Fruit fly (Drosophila melanogaster) whole organism, embryonic: Measurements from ENCODE around the gene Chd1.

Experiments
- Awh ChIP-seq: fragments of 200-800 bp; sonication (Bioruptor generic); IDR thresholded peaks from 2 replicates; pipeline ENCODE4, ENCODE4 v1.3.6; 2022; ENCODE audit warnings: missing biosample characterization, missing genetic modification characterization
- B-H1 ChIP-seq: fragments of 200-800 bp; sonication (Bioruptor generic); IDR thresholded peaks from 3 replicates; pipeline ENCODE4 v1.3.6; 2022; ENCODE audit warnings: missing biosample characterization, missing genetic modification characterization
- B-H2 ChIP-seq: fragments of 200-800 bp; sonication (Bioruptor generic); optimal IDR thresholded peaks from 2 replicates; lab custom pipeline; 2018; ENCODE audit warnings: missing biosample characterization, mild to moderate bottlenecking, missing genetic modification characterization
- Blimp-1 ChIP-seq: fragments of 200-800 bp; sonication (Bioruptor generic); optimal IDR thresholded peaks from 3 replicates; lab custom pipeline; 2018; ENCODE audit warnings: missing biosample characterization, missing genetic modification characterization, mild to moderate bottlenecking, moderate library complexity, missing genetic modification reagents
- CG11247 ChIP-seq: fragments of 200-800 bp; sonication (Bioruptor generic); IDR thresholded peaks from 2 replicates; pipeline ENCODE4 v1.3.6; 2022; ENCODE audit warnings: missing biosample characterization, missing genetic modification characterization
- CG11504 ChIP-seq: fragments of 200-800 bp; sonication (Bioruptor generic); optimal IDR thresholded peaks from 3 replicates; lab custom pipeline; 2019; ENCODE audit warnings: missing biosample characterization, mild to moderate bottlenecking, missing genetic modification characterization, moderate library complexity
- CG12219 ChIP-seq: fragments of 200-800 bp; sonication (Bioruptor generic); optimal IDR thresholded peaks from 3 replicates; lab custom pipeline; 2018; ENCODE audit warnings: missing biosample characterization, mild to moderate bottlenecking, missing genetic modification characterization
- CG1233 ChIP-seq: fragments of 200-800 bp; sonication (Bioruptor generic); optimal IDR thresholded peaks from 4 replicates; lab custom pipeline; 2018; ENCODE audit warnings: missing biosample characterization, mild to moderate bottlenecking, missing genetic modification characterization
- CG12769 ChIP-seq: fragments of 200-800 bp; sonication (Bioruptor generic); optimal IDR thresholded peaks from 2 replicates; lab custom pipeline; 2019; ENCODE audit warnings: missing biosample characterization, mild to moderate bottlenecking, missing genetic modification characterization, moderate library complexity
- CG13123 ChIP-seq: fragments of 200-800 bp; sonication (Bioruptor generic); optimal IDR thresholded peaks from 2 replicates; lab custom pipeline; 2016; ENCODE audit warnings: missing biosample characterization, missing genetic modification characterization
- CG13296 ChIP-seq: fragments of 200-800 bp; sonication (Bioruptor generic); optimal IDR thresholded peaks from 3 replicates; lab custom pipeline; 2018; ENCODE audit warnings: missing biosample characterization, mild to moderate bottlenecking, missing genetic modification characterization
- CG13775 ChIP-seq: fragments of 200-800 bp; sonication (Bioruptor generic); optimal IDR thresholded peaks from 3 replicates; lab custom pipeline; 2017; ENCODE audit warnings: missing biosample characterization, mild to moderate bottlenecking, missing genetic modification characterization
- CG14710 ChIP-seq: fragments of 200-800 bp; sonication (Bioruptor generic); optimal IDR thresholded peaks from 3 replicates; lab custom pipeline; 2019; ENCODE audit warnings: missing biosample characterization, mild to moderate bottlenecking, missing genetic modification characterization, moderate library complexity
- CG1647 ChIP-seq: fragments of 200-800 bp; sonication (Bioruptor generic); optimal IDR thresholded peaks from 3 replicates; lab custom pipeline; 2016; ENCODE audit warnings: missing biosample characterization, missing genetic modification characterization
- CG32767 ChIP-seq: fragments of 200-800 bp; sonication (Bioruptor generic); IDR thresholded peaks from 2 replicates; pipeline ENCODE4 v1.3.6; 2022; ENCODE audit warnings: missing biosample characterization, missing genetic modification characterization
- CG32772 ChIP-seq: fragments of 200-800 bp; sonication (Bioruptor generic); IDR thresholded peaks from 2 replicates; pipeline ENCODE4 v1.3.6; 2022; ENCODE audit warnings: missing biosample characterization, missing genetic modification characterization
- CG42726 ChIP-seq: fragments of 200-800 bp; sonication (Bioruptor generic); IDR thresholded peaks from 2 replicates; pipeline ENCODE4 v1.3.6; 2022; ENCODE audit warnings: missing biosample characterization, missing genetic modification characterization; ENCODE audit not compliant: partially characterized antibody
- CG4360 ChIP-seq: fragments of 200-800 bp; sonication (Bioruptor generic); IDR thresholded peaks from 2 replicates; pipeline ENCODE4 v1.3.6; 2022; ENCODE audit warnings: missing biosample characterization, missing genetic modification characterization
- CG4707 ChIP-seq: fragments of 200-800 bp; sonication (Bioruptor generic); optimal IDR thresholded peaks from 2 replicates; lab custom pipeline; 2018; ENCODE audit warnings: missing biosample characterization, mild to moderate bottlenecking, missing genetic modification characterization, moderate library complexity
- CG4820 ChIP-seq: fragments of 200-800 bp; sonication (Bioruptor generic); optimal IDR thresholded peaks from 3 replicates; lab custom pipeline; 2016; ENCODE audit warnings: missing biosample characterization, missing genetic modification characterization
- CG5245 ChIP-seq: fragments of 200-800 bp; sonication (Bioruptor generic); optimal IDR thresholded peaks from 3 replicates; lab custom pipeline; 2016; ENCODE audit warnings: missing biosample characterization, missing genetic modification characterization
- CG7271 ChIP-seq: fragments of 200-800 bp; sonication (Bioruptor generic); optimal IDR thresholded peaks from 2 replicates; lab custom pipeline; 2018; ENCODE audit warnings: missing biosample characterization, mild to moderate bottlenecking, missing genetic modification characterization, moderate library complexity
- CG7928 ChIP-seq: fragments of 200-800 bp; sonication (Bioruptor generic); optimal IDR thresholded peaks from 2 replicates; lab custom pipeline; 2017; ENCODE audit warnings: missing biosample characterization, mild to moderate bottlenecking, missing genetic modification characterization
- CHES-1-like ChIP-seq: fragments of 200-800 bp; sonication (Bioruptor generic); optimal IDR thresholded peaks from 2 replicates; lab custom pipeline; 2016; ENCODE audit warnings: missing biosample characterization, missing genetic modification characterization
- CkIIα-i1 ChIP-seq: fragments of 200-800 bp; sonication (Bioruptor generic); IDR thresholded peaks from 2 replicates; pipeline ENCODE4 v1.3.6; 2022; ENCODE audit warnings: missing biosample characterization, missing genetic modification characterization
- Dek ChIP-seq: fragments of 200-800 bp; sonication (Bioruptor generic); optimal IDR thresholded peaks from 3 replicates; lab custom pipeline; 2019; ENCODE audit warnings: missing biosample characterization, mild to moderate bottlenecking, missing genetic modification characterization, moderate library complexity
- Elba2 ChIP-seq: fragments of 200-800 bp; sonication (Bioruptor generic); optimal IDR thresholded peaks from 3 replicates; lab custom pipeline; 2016; ENCODE audit warnings: missing biosample characterization, missing genetic modification characterization
- Ets65A ChIP-seq: fragments of 200-800 bp; sonication (Bioruptor generic); peaks from one replicate; lab custom pipeline; 2016; ENCODE audit warnings: missing biosample characterization, missing genetic modification characterization
- Gsc ChIP-seq: fragments of 200-800 bp; sonication (Bioruptor generic); IDR thresholded peaks from 2 replicates; pipeline ENCODE4 v1.3.6; 2022; ENCODE audit warnings: missing biosample characterization, missing genetic modification characterization
- HLH3B ChIP-seq: fragments of 200-800 bp; sonication (Bioruptor generic); IDR thresholded peaks from 2 replicates; pipeline ENCODE4 v1.3.6; 2022; ENCODE audit warnings: missing biosample characterization, missing genetic modification characterization
- Hr78 ChIP-seq, 2 experiments: fragments of 200-800 bp in 1 of 2; fragments of >200 bp in 1 of 2; sonication (Bioruptor generic) in 1 of 2; optimal IDR thresholded peaks; 2 replicates each; lab custom pipeline; 2017 to 2019; ENCODE audit warnings: missing biosample characterization in 2 of 2, missing genetic modification characterization in 2 of 2, mild to moderate bottlenecking in 1 of 2, moderate library complexity in 1 of 2
- MBD-R2 ChIP-seq: fragments of 200-800 bp; sonication (Bioruptor generic); IDR thresholded peaks from 2 replicates; pipeline ENCODE4 v1.3.6; 2022; ENCODE audit warnings: missing biosample characterization, missing genetic modification characterization
- NC2β ChIP-seq: fragments of 200-800 bp; sonication (Bioruptor generic); optimal IDR thresholded peaks from 2 replicates; lab custom pipeline; 2016; ENCODE audit warnings: missing biosample characterization, missing genetic modification characterization
- NFAT ChIP-seq: fragments of 200-800 bp; sonication (Bioruptor generic); IDR thresholded peaks from 2 replicates; pipeline ENCODE4 v1.3.6; 2022; ENCODE audit warnings: missing biosample characterization, missing genetic modification characterization
- Rfx ChIP-seq: fragments of 200-800 bp; sonication (Bioruptor generic); IDR thresholded peaks from 2 replicates; pipeline ENCODE4 v1.3.6; 2022; ENCODE audit warnings: missing biosample characterization, missing genetic modification characterization
- cad ChIP-seq: fragments of >200 bp; optimal IDR thresholded peaks from 2 replicates; lab custom pipeline; 2017; ENCODE audit warnings: missing biosample characterization, missing genetic modification characterization
- dimm ChIP-seq: fragments of 200-800 bp; sonication (Bioruptor generic); IDR thresholded peaks from 2 replicates; pipeline ENCODE4 v1.3.6; 2022; ENCODE audit warnings: missing biosample characterization, missing genetic modification characterization
- fd64A ChIP-seq: fragments of 200-800 bp; sonication (Bioruptor generic); optimal IDR thresholded peaks from 3 replicates; lab custom pipeline; 2018; ENCODE audit warnings: missing biosample characterization, mild to moderate bottlenecking, missing genetic modification characterization
- ind ChIP-seq: fragments of 200-800 bp; sonication (Bioruptor generic); optimal IDR thresholded peaks from 3 replicates; lab custom pipeline; 2016; ENCODE audit warnings: missing biosample characterization, missing genetic modification characterization
- ken ChIP-seq: fragments of 200-800 bp; sonication (Bioruptor generic); IDR thresholded peaks from 3 replicates; pipeline ENCODE4 v1.3.6; 2022; ENCODE audit warnings: missing biosample characterization, missing genetic modification characterization
- klu ChIP-seq: fragments of 200-800 bp; sonication (Bioruptor generic); IDR thresholded peaks from 2 replicates; pipeline ENCODE4 v1.3.6; 2022; ENCODE audit warnings: missing biosample characterization, missing genetic modification characterization
- rib ChIP-seq: fragments of 200-800 bp; sonication (Bioruptor generic); IDR thresholded peaks from 2 replicates; pipeline ENCODE4 v1.3.6; 2022; ENCODE audit warnings: missing biosample characterization, missing genetic modification characterization
- ro ChIP-seq: fragments of 200-800 bp; sonication (Bioruptor generic); IDR thresholded peaks from 2 replicates; pipeline ENCODE4 v1.3.6; 2022; ENCODE audit warnings: missing biosample characterization, missing genetic modification characterization
- sisA ChIP-seq: fragments of 200-800 bp; sonication (Bioruptor generic); IDR thresholded peaks from 2 replicates; pipeline ENCODE4 v1.3.6; 2022; ENCODE audit warnings: missing biosample characterization, missing genetic modification characterization
- sug ChIP-seq: fragments of 200-800 bp; optimal IDR thresholded peaks from 2 replicates; lab custom pipeline; 2019; ENCODE audit warnings: missing biosample characterization, mild to moderate bottlenecking, missing genetic modification characterization, moderate library complexity
- tna ChIP-seq: fragments of 200-800 bp; sonication (Bioruptor generic); IDR thresholded peaks from 2 replicates; pipeline ENCODE4 v1.3.6; 2022; ENCODE audit warnings: missing biosample characterization, missing genetic modification characterization; ENCODE audit not compliant: partially characterized antibody
- twi ChIP-seq: fragments of 200-800 bp; optimal IDR thresholded peaks from 2 replicates; lab custom pipeline; 2019; ENCODE audit warnings: missing biosample characterization, mild to moderate bottlenecking, missing genetic modification characterization, moderate library complexity
- vnd ChIP-seq: fragments of 200-800 bp; sonication (Bioruptor generic); IDR thresholded peaks from 3 replicates; pipeline ENCODE4 v1.3.6; 2022; ENCODE audit warnings: missing biosample characterization, missing genetic modification characterization; ENCODE audit not compliant: partially characterized antibody
- vvl ChIP-seq: fragments of 200-800 bp; sonication (Bioruptor generic); IDR thresholded peaks from 2 replicates; pipeline ENCODE4 v1.3.6; 2022; ENCODE audit warnings: missing biosample characterization, missing genetic modification characterization
- zf30C ChIP-seq: fragments of 200-800 bp; sonication (Bioruptor generic); optimal IDR thresholded peaks from 3 replicates; lab custom pipeline; 2018; ENCODE audit warnings: missing biosample characterization, mild to moderate bottlenecking, missing genetic modification characterization
- zfh2 ChIP-seq: fragments of 200-800 bp; sonication (Bioruptor generic); optimal IDR thresholded peaks from 2 replicates; lab custom pipeline; 2016; ENCODE audit warnings: missing biosample characterization, missing genetic modification characterization

The Chd1 gene

DNA sequence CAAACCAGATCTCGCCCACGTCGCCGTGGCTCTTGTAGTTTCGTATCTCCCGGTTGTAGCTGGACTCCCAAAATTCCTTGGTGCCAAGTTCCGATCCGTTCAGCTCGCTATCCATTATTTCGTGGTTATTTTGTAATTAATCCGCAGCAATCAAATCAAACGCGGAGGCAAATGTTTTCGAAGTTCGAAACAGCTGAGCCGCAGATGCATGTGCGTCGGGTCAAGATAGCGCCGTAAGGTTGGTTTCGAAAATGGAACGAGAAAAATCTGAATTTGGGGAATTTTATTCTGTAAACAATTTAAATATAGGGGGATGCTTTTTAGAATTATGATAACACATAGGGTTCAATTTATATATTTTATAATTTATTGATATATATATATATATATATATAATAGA, 8.4 kb downstream of the Chd1 start, which contains the start of gene CG9643 (continued):
- TF ChIP-seq Ets65A (GFP tag; lab: Kevin White, UChicago) (no peak), sug (peak; percentile 17), CkIIα-i1 (no peak), MBD-R2 (GFP tag; lab: Robert Waterston, UW) (peak; percentile 92), CG1647 (no peak), fd64A (no peak)

DNA sequence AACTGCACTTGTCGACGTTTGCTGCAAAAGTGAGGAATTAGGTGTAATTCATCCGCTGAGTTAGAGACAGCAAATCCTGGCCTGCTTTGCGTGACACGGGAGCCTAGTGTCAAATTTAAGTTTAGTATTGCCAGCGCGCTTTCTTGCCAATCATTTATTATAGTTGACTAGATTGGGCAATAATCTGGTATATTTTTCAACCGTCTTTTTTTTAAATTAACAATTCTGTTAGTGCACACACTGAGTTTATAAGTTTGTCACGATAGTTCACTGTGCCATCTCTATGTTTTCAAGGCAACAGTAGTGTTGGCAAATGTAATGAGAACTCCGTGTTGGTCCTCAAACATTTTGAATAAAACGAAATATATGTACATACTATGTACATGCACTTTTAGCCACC, 10.7 kb downstream of the Chd1 start, which contains the start of the genes CG9641 and CG3165:
Gene CG9641, minus strand, starts transcription at position 34 of the 400 bp plus-strand sequence.
Gene CG3165, plus strand, starts transcription at position 294 of the 400 bp plus-strand sequence.
- TF ChIP-seq CG11504 (tag; lab: Kevin White, UChicago) (no peak), Rfx (GFP tag; lab: Robert Waterston, UW) (peak; percentile 84), tna (GFP tag; lab: Robert Waterston, UW) (peak; percentile 90), CG4820 (GFP tag; lab: Kevin White, UChicago) (peak; percentile 90), CG42726 (GFP tag; lab: Robert Waterston, UW) (no peak; the same call in 1 of the 2 replicates), Blimp-1 (GFP tag; lab: Kevin White, UChicago) (no peak), Dek (tag; lab: Kevin White, UChicago) (peak; percentile 64), ro (GFP tag; lab: Robert Waterston, UW) (no peak), CG7271 (tag; lab: Kevin White, UChicago) (peak; percentile 37), CG13775 (GFP tag; lab: Kevin White, UChicago) (peak; percentile 86), CG5245 (GFP tag; lab: Kevin White, UChicago) (peak; percentile 87), CG4360 (GFP tag; lab: Robert Waterston, UW) (no peak; the same call in 1 of the 2 replicates), B-H1 (GFP tag; lab: Robert Waterston, UW) (peak; percentile 62), sisA (peak; percentile 81), CG14710 (tag; lab: Kevin White, UChicago) (peak; percentile 96), Awh (GFP tag; lab: Robert Waterston, UW) (peak; percentile 64; the same call in 1 of the 2 replicates), vvl (GFP tag; lab: Robert Waterston, UW) (peak; percentile 81), NFAT (peak; percentile 78), cad (no peak), Elba2 (GFP tag; lab: Kevin White, UChicago) (peak; percentile 55), B-H2 (GFP tag; lab: Kevin White, UChicago) (peak; percentile 91), CG1233 (GFP tag; lab: Kevin White, UChicago) (peak; percentile 65), dimm (GFP tag; lab: Robert Waterston, UW) (no peak), Gsc (no peak), zf30C (GFP tag; lab: Kevin White, UChicago) (no peak), klu (peak; percentile 76; the same call in 1 of the 2 replicates), CG12769 (tag; lab: Kevin White, UChicago) (no peak), CG4707 (GFP tag; lab: Kevin White, UChicago) (peak; percentile 68), CG12219 (GFP tag; lab: Kevin White, UChicago) (no peak), rib (GFP tag; lab: Robert Waterston, UW) (no peak), CG13296 (no peak), CG11247 (GFP tag; lab: Robert Waterston, UW) (peak; percentile 80), ind (peak; percentile 90), CG13123 (GFP tag; lab: Kevin White, UChicago) (peak; percentile 78), ken (GFP tag; lab: Robert Waterston, UW) (peak; percentile 86), CG32767 (GFP tag; lab: Robert Waterston, UW) (peak; percentile 65; the same call in 1 of the 2 replicates), NC2β (GFP tag; lab: Kevin White, UChicago) (peak; percentile 81), zfh2 (GFP tag; lab: Kevin White, UChicago) (peak; percentile 88), vnd (GFP tag; lab: Robert Waterston, UW) (peak; percentile 98), twi (peak; percentile 71), CHES-1-like (GFP tag; lab: Kevin White, UChicago) (peak; percentile 88), Hr78 (GFP tag; optimal IDR thresholded peaks at IDR 0.05; lab: Kevin White, UChicago) (no peak), CG7928 (GFP tag; lab: Kevin White, UChicago) (peak; percentile 39), CG32772 (GFP tag; lab: Robert Waterston, UW) (peak; percentile 73), HLH3B (GFP tag; lab: Robert Waterston, UW) (peak; percentile 80)
